Fruit fly (Drosophila melanogaster) whole organism, pupa: Measurements from ENCODE around the gene CG43402.

Experiments used
- CG10348 ChIP-seq: fragments of 200-800 bp; sonication (Bioruptor generic); IDR thresholded peaks from 2 replicates; pipeline ENCODE4 v1.3.6; 2022; ENCODE audit warnings: missing biosample characterization, missing genetic modification characterization
- CG12605 ChIP-seq: fragments of 200-800 bp; sonication (Bioruptor generic); IDR thresholded peaks from 2 replicates; pipeline ENCODE4 v1.3.6; 2022; ENCODE audit warnings: missing biosample characterization, missing genetic modification characterization
- CG15710 ChIP-seq: fragments of 200-800 bp; sonication (Bioruptor generic); optimal IDR thresholded peaks from 2 replicates; lab custom pipeline; 2018; ENCODE audit warnings: missing biosample characterization, mild to moderate bottlenecking, missing genetic modification characterization, moderate library complexity
- CG8159 ChIP-seq: fragments of 200-800 bp; sonication (Bioruptor generic); optimal IDR thresholded peaks from 3 replicates; lab custom pipeline; 2018; ENCODE audit warnings: missing biosample characterization, mild to moderate bottlenecking, missing genetic modification characterization, moderate library complexity
- CG9948 ChIP-seq: fragments of 200-800 bp; sonication (Bioruptor generic); optimal IDR thresholded peaks from 2 replicates; lab custom pipeline; 2018; ENCODE audit warnings: missing biosample characterization, mild to moderate bottlenecking, missing genetic modification characterization, moderate library complexity
- D1 ChIP-seq: fragments of 200-800 bp; sonication (Bioruptor generic); optimal IDR thresholded peaks from 2 replicates; lab custom pipeline; 2018; ENCODE audit warnings: missing biosample characterization, mild to moderate bottlenecking, missing genetic modification characterization, moderate library complexity
- EcR ChIP-seq: fragments of 200-800 bp; sonication (Bioruptor generic); optimal IDR thresholded peaks from 3 replicates; lab custom pipeline; 2019; ENCODE audit warnings: missing biosample characterization, missing genetic modification characterization, mild to moderate bottlenecking, moderate library complexity, missing genetic modification reagents
- Ets98B ChIP-seq: fragments of 200-800 bp; sonication (Bioruptor generic); IDR thresholded peaks from 2 replicates; pipeline ENCODE4 v1.3.6; 2022; ENCODE audit warnings: missing biosample characterization, missing genetic modification characterization
- Pif1B ChIP-seq: fragments of 200-800 bp; sonication (Bioruptor generic); optimal IDR thresholded peaks from 3 replicates; lab custom pipeline; 2016; ENCODE audit warnings: missing biosample characterization, missing genetic modification characterization
- Snoo ChIP-seq: fragments of 200-800 bp; sonication (Bioruptor generic); optimal IDR thresholded peaks from 3 replicates; lab custom pipeline; 2017; ENCODE audit warnings: missing biosample characterization, mild to moderate bottlenecking, missing genetic modification characterization, inconsistent platforms
- gl ChIP-seq: fragments of 200-800 bp; sonication (Bioruptor generic); optimal IDR thresholded peaks from 2 replicates; lab custom pipeline; 2018; ENCODE audit warnings: missing biosample characterization, mild to moderate bottlenecking, missing genetic modification characterization
- rn ChIP-seq: fragments of 200-800 bp; sonication (Bioruptor generic); IDR thresholded peaks from 2 replicates; pipeline ENCODE4 v1.3.6; 2022; ENCODE audit warnings: missing biosample characterization, missing genetic modification characterization

DNA sequence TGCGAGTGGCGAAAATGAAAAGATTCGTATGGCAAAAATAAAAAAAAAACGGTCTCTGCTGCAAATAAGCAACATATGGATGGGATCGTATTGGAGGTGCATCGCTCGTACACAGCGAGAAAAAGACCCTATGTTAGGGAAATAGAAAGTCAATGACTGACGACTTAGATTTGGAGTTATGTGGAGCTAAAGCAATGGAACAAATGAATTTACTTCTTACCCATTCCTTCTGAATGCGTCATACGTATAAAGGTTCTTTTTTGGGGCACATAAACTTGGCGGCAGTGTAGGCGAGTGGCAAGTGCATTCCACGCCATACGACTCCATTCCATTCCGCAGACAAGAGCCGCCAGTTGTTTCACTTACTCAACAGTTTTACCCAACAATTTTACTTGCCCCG lies 28.3 kb downstream of the CG43402 start:
- TF ChIP-seq Ets98B (GFP tag; lab: Robert Waterston, UW) (peak; percentile 40; the same call in 1 of the 2 replicates), CG12605 (GFP tag; lab: Robert Waterston, UW) (no peak; the same call in 1 of the 2 replicates), CG10348 (GFP tag; lab: Robert Waterston, UW) (no peak), D1 (tag; lab: Kevin White, UChicago) (no peak), EcR (GFP tag; lab: Kevin White, UChicago) (no peak), CG15710 (peak; percentile 78), CG9948 (peak; percentile 78), Snoo (tag; lab: Kevin White, UChicago) (peak; percentile 70), Pif1B (peak; percentile 78), CG8159 (tag; lab: Kevin White, UChicago) (peak; percentile 86), gl (tag; lab: Kevin White, UChicago) (peak; percentile 64), rn (GFP tag; lab: Robert Waterston, UW) (peak; percentile 31; the same call in 1 of the 2 replicates)
